Fruit fly (Drosophila melanogaster) whole organism, embryonic: ENCODE results near the gene Cfp1.

Source experiments
- CG10209 ChIP-seq: fragments of 200-800 bp; sonication (Bioruptor generic); optimal IDR thresholded peaks from 3 replicates; lab custom pipeline; 2017; ENCODE audit warnings: missing biosample characterization, mild to moderate bottlenecking, missing genetic modification characterization, missing genetic modification reagents
- CG11695 ChIP-seq: fragments of 200-800 bp; sonication (Bioruptor generic); IDR thresholded peaks from 3 replicates; pipeline ENCODE4 v1.3.6; 2022; ENCODE audit warnings: missing biosample characterization, missing genetic modification characterization
- CG12071 ChIP-seq: fragments of 200-800 bp; sonication (Bioruptor generic); optimal IDR thresholded peaks from 3 replicates; lab custom pipeline; 2018; ENCODE audit warnings: missing biosample characterization, mild to moderate bottlenecking, missing genetic modification characterization
- CG13624 ChIP-seq: fragments of 200-800 bp; sonication (Bioruptor generic); optimal IDR thresholded peaks from 2 replicates; lab custom pipeline; 2016; ENCODE audit warnings: missing biosample characterization, missing genetic modification characterization
- CG14050 ChIP-seq: fragments of 200-800 bp; sonication (Bioruptor generic); IDR thresholded peaks from 3 replicates; pipeline ENCODE4 v1.3.6; 2022; ENCODE audit warnings: missing biosample characterization, missing genetic modification characterization
- CG14710 ChIP-seq: fragments of 200-800 bp; sonication (Bioruptor generic); optimal IDR thresholded peaks from 3 replicates; lab custom pipeline; 2019; ENCODE audit warnings: missing biosample characterization, mild to moderate bottlenecking, missing genetic modification characterization, moderate library complexity
- CG15601 ChIP-seq: fragments of 200-800 bp; sonication (Bioruptor generic); optimal IDR thresholded peaks from 3 replicates; lab custom pipeline; 2019; ENCODE audit warnings: missing biosample characterization, mild to moderate bottlenecking, missing genetic modification characterization, moderate library complexity
- CG17328 ChIP-seq: fragments of 200-800 bp; sonication (Bioruptor generic); IDR thresholded peaks from 2 replicates; pipeline ENCODE4 v1.3.6; 2022; ENCODE audit warnings: missing biosample characterization, missing genetic modification characterization
- CG17385 ChIP-seq: fragments of 200-800 bp; sonication (Bioruptor generic); optimal IDR thresholded peaks from 3 replicates; lab custom pipeline; 2018; ENCODE audit warnings: missing biosample characterization, mild to moderate bottlenecking, missing genetic modification characterization
- CG17802 ChIP-seq: fragments of 200-800 bp; sonication (Bioruptor generic); optimal IDR thresholded peaks from 2 replicates; lab custom pipeline; 2018; ENCODE audit warnings: missing biosample characterization, mild to moderate bottlenecking, missing genetic modification characterization, moderate library complexity
- CG17829 ChIP-seq: fragments of 200-800 bp; optimal IDR thresholded peaks from 2 replicates; lab custom pipeline; 2019; ENCODE audit warnings: missing biosample characterization, mild to moderate bottlenecking, missing genetic modification characterization, moderate library complexity
- CG2116 ChIP-seq: fragments of 200-800 bp; sonication (Bioruptor generic); optimal IDR thresholded peaks from 3 replicates; lab custom pipeline; 2018; ENCODE audit warnings: missing biosample characterization, mild to moderate bottlenecking, missing genetic modification characterization
- CG2120 ChIP-seq: fragments of 200-800 bp; sonication (Bioruptor generic); optimal IDR thresholded peaks from 3 replicates; lab custom pipeline; 2016; ENCODE audit warnings: missing biosample characterization, missing genetic modification characterization
- CG2889 ChIP-seq: fragments of 200-800 bp; sonication (Bioruptor generic); IDR thresholded peaks from 3 replicates; pipeline ENCODE4 v1.3.6; 2022; ENCODE audit warnings: missing biosample characterization, missing genetic modification characterization
- CG3065 ChIP-seq: fragments of 200-800 bp; sonication (Bioruptor generic); optimal IDR thresholded peaks from 2 replicates; lab custom pipeline; 2016; ENCODE audit warnings: missing biosample characterization, missing genetic modification characterization
- CG3847 ChIP-seq: fragments of 200-800 bp; sonication (Bioruptor generic); IDR thresholded peaks from 2 replicates; pipeline ENCODE4 v1.3.6; 2022; ENCODE audit warnings: missing biosample characterization, missing genetic modification characterization
- CG4328 ChIP-seq: fragments of 200-800 bp; sonication (Bioruptor generic); optimal IDR thresholded peaks from 3 replicates; lab custom pipeline; 2017; ENCODE audit warnings: missing biosample characterization, missing genetic modification reagents, missing genetic modification characterization
- CG4617 ChIP-seq: fragments of 200-800 bp; sonication (Bioruptor generic); optimal IDR thresholded peaks from 3 replicates; lab custom pipeline; 2016; ENCODE audit warnings: missing biosample characterization, missing genetic modification characterization, borderline replicate concordance
- CG4730 ChIP-seq: fragments of 200-800 bp; sonication (Bioruptor generic); IDR thresholded peaks from 2 replicates; pipeline ENCODE4 v1.3.6; 2022; ENCODE audit warnings: missing biosample characterization, missing genetic modification characterization
- CG9817 ChIP-seq: fragments of 200-800 bp; sonication (Bioruptor generic); optimal IDR thresholded peaks from 2 replicates; lab custom pipeline; 2018; ENCODE audit warnings: missing biosample characterization, mild to moderate bottlenecking, missing genetic modification characterization, moderate library complexity
- CkIIα-i1 ChIP-seq: fragments of 200-800 bp; sonication (Bioruptor generic); IDR thresholded peaks from 2 replicates; pipeline ENCODE4 v1.3.6; 2022; ENCODE audit warnings: missing biosample characterization, missing genetic modification characterization
- Dek ChIP-seq: fragments of 200-800 bp; sonication (Bioruptor generic); optimal IDR thresholded peaks from 3 replicates; lab custom pipeline; 2019; ENCODE audit warnings: missing biosample characterization, mild to moderate bottlenecking, missing genetic modification characterization, moderate library complexity
- Ets97D ChIP-seq: fragments of 200-800 bp; sonication (Bioruptor generic); optimal IDR thresholded peaks from 3 replicates; lab custom pipeline; 2016; ENCODE audit warnings: missing biosample characterization, missing genetic modification characterization
- Fer2 ChIP-seq: fragments of 200-800 bp; sonication (Bioruptor generic); optimal IDR thresholded peaks from 2 replicates; lab custom pipeline; 2018; ENCODE audit warnings: missing biosample characterization, mild to moderate bottlenecking, missing genetic modification characterization, moderate library complexity
- GATAe ChIP-seq: fragments of 200-800 bp; sonication (Bioruptor generic); conservative IDR thresholded peaks from 2 replicates; pipeline ENCODE4 v1.3.6; 2022; ENCODE audit warnings: missing biosample characterization, missing genetic modification characterization
- Gsc ChIP-seq: fragments of 200-800 bp; sonication (Bioruptor generic); IDR thresholded peaks from 2 replicates; pipeline ENCODE4 v1.3.6; 2022; ENCODE audit warnings: missing biosample characterization, missing genetic modification characterization
- HHEX ChIP-seq: fragments of 200-800 bp; sonication (Bioruptor generic); optimal IDR thresholded peaks from 3 replicates; lab custom pipeline; 2017; ENCODE audit warnings: missing biosample characterization, mild to moderate bottlenecking, missing genetic modification characterization, missing genetic modification reagents
- Hr3 ChIP-seq: fragments of 200-800 bp; sonication (Bioruptor generic); optimal IDR thresholded peaks from 3 replicates; lab custom pipeline; 2016; ENCODE audit warnings: missing biosample characterization, missing genetic modification characterization
- Lpt ChIP-seq: fragments of >200 bp; optimal IDR thresholded peaks from 2 replicates; lab custom pipeline; 2018; ENCODE audit warnings: missing biosample characterization, missing genetic modification characterization
- MESR4 ChIP-seq: fragments of 200-800 bp; sonication (Bioruptor generic); optimal IDR thresholded peaks from 2 replicates; lab custom pipeline; 2018; ENCODE audit warnings: missing biosample characterization, mild to moderate bottlenecking, missing genetic modification characterization, moderate library complexity
- Max ChIP-seq: fragments of 200-800 bp; sonication (Bioruptor generic); optimal IDR thresholded peaks from 2 replicates; lab custom pipeline; 2016; ENCODE audit warnings: missing biosample characterization, mild to moderate bottlenecking, missing genetic modification characterization
- Tbp ChIP-seq: fragments of >200 bp; optimal IDR thresholded peaks from 2 replicates; lab custom pipeline; 2018; ENCODE audit warnings: missing biosample characterization, missing genetic modification characterization
- YL-1 ChIP-seq: fragments of 200-800 bp; sonication (Bioruptor generic); optimal IDR thresholded peaks from 3 replicates; lab custom pipeline; 2017; ENCODE audit warnings: missing biosample characterization, mild to moderate bottlenecking, missing genetic modification characterization
- ato ChIP-seq: fragments of 200-800 bp; sonication (Bioruptor generic); IDR thresholded peaks from 2 replicates; pipeline ENCODE4 v1.3.6; 2022; ENCODE audit warnings: missing biosample characterization, missing genetic modification characterization; ENCODE audit not compliant: partially characterized antibody
- br ChIP-seq: fragments of >200 bp; optimal IDR thresholded peaks from 2 replicates; lab custom pipeline; 2017
- chinmo ChIP-seq: fragments of 200-800 bp; sonication (Bioruptor generic); IDR thresholded peaks from 4 replicates; pipeline ENCODE4 v1.3.6; 2022; ENCODE audit warnings: missing biosample characterization, missing genetic modification characterization; ENCODE audit not compliant: partially characterized antibody
- ewg ChIP-seq: fragments of 200-800 bp; sonication (Bioruptor generic); optimal IDR thresholded peaks from 3 replicates; lab custom pipeline; 2017; ENCODE audit warnings: mild to moderate bottlenecking, missing biosample characterization, missing genetic modification reagents, missing genetic modification characterization
- fd102C ChIP-seq: fragments of 200-800 bp; sonication (Bioruptor generic); optimal IDR thresholded peaks from 2 replicates; lab custom pipeline; 2018; ENCODE audit warnings: missing biosample characterization, mild to moderate bottlenecking, missing genetic modification characterization, moderate library complexity
- fu2 ChIP-seq: fragments of 200-800 bp; sonication (Bioruptor generic); optimal IDR thresholded peaks from 2 replicates; lab custom pipeline; 2016; ENCODE audit warnings: missing biosample characterization, missing genetic modification characterization
- gem ChIP-seq: fragments of 200-800 bp; sonication (Bioruptor generic); optimal IDR thresholded peaks from 2 replicates; lab custom pipeline; 2019; ENCODE audit warnings: missing biosample characterization, mild to moderate bottlenecking, missing genetic modification characterization, moderate library complexity
- grau ChIP-seq: fragments of 200-800 bp; optimal IDR thresholded peaks from 3 replicates; lab custom pipeline; 2019; ENCODE audit warnings: missing biosample characterization, mild to moderate bottlenecking, missing genetic modification characterization, moderate library complexity
- gt ChIP-seq: fragments of 200-800 bp; sonication (Bioruptor generic); IDR thresholded peaks from 2 replicates; pipeline ENCODE4 v1.3.6; 2022; ENCODE audit warnings: missing biosample characterization, missing genetic modification characterization
- jumu ChIP-seq: fragments of 200-800 bp; sonication (Bioruptor generic); optimal IDR thresholded peaks from 3 replicates; lab custom pipeline; 2016; ENCODE audit warnings: missing biosample characterization, missing genetic modification characterization
- lbe ChIP-seq: fragments of 200-800 bp; sonication (Bioruptor generic); optimal IDR thresholded peaks from 2 replicates; lab custom pipeline; 2016; ENCODE audit warnings: missing biosample characterization, mild to moderate bottlenecking, missing genetic modification characterization
- luna ChIP-seq: fragments of 200-800 bp; sonication (Bioruptor generic); optimal IDR thresholded peaks from 2 replicates; lab custom pipeline; 2016; ENCODE audit warnings: missing biosample characterization, missing genetic modification characterization
- psq ChIP-seq: fragments of 200-800 bp; sonication (Bioruptor generic); optimal IDR thresholded peaks from 2 replicates; lab custom pipeline; 2017; ENCODE audit warnings: missing biosample characterization, missing genetic modification characterization
- run ChIP-seq: fragments of 200-800 bp; sonication (Bioruptor generic); optimal IDR thresholded peaks from 3 replicates; lab custom pipeline; 2018; ENCODE audit warnings: missing biosample characterization, mild to moderate bottlenecking, missing genetic modification characterization
- salm ChIP-seq: fragments of 200-800 bp; sonication (Bioruptor generic); optimal IDR thresholded peaks from 2 replicates; lab custom pipeline; 2018; ENCODE audit warnings: missing biosample characterization, mild to moderate bottlenecking, missing genetic modification characterization
- sd ChIP-seq: fragments of 200-800 bp; sonication (Bioruptor generic); optimal IDR thresholded peaks from 3 replicates; lab custom pipeline; 2018; ENCODE audit warnings: missing biosample characterization, mild to moderate bottlenecking, missing genetic modification characterization, moderate library complexity
- toy ChIP-seq: fragments of 200-800 bp; sonication (Bioruptor generic); IDR thresholded peaks from 2 replicates; pipeline ENCODE4 v1.3.6; 2022; ENCODE audit warnings: missing biosample characterization, missing genetic modification characterization
- trh ChIP-seq: fragments of 200-800 bp; sonication (Bioruptor generic); optimal IDR thresholded peaks from 2 replicates; lab custom pipeline; 2016; ENCODE audit warnings: missing biosample characterization, missing genetic modification characterization
- ttk ChIP-seq: fragments of 200-800 bp; sonication (Bioruptor generic); IDR thresholded peaks from 2 replicates; pipeline ENCODE4 v2.1.2; 2022; ENCODE audit warnings: missing biosample characterization, missing genetic modification characterization
- yki ChIP-seq: fragments of >200 bp; optimal IDR thresholded peaks from 3 replicates; lab custom pipeline; 2018

Cfp1 gene

dm6 chrX:9295518-9295917 is 22.8 kb upstream of the Cfp1 start (continued):
- TF ChIP-seq Hr3 (GFP tag; lab: Kevin White, UChicago) (no peak), CG4328 (GFP tag; lab: Kevin White, UChicago) (no peak), ttk (GFP tag; lab: Robert Waterston, UW) (no peak), CG10209 (GFP tag; lab: Kevin White, UChicago) (no peak), Fer2 (tag; lab: Kevin White, UChicago) (no peak), CG2889 (GFP tag; lab: Robert Waterston, UW) (no peak), CG17385 (GFP tag; lab: Kevin White, UChicago) (no peak), Dek (no peak), jumu (no peak), Max (GFP tag; lab: Kevin White, UChicago) (no peak), YL-1 (no peak), CG2116 (no peak), CG14710 (peak; percentile 35), Gsc (GFP tag; lab: Robert Waterston, UW) (no peak), GATAe (GFP tag; lab: Robert Waterston, UW) (no peak), run (tag; lab: Kevin White, UChicago) (no peak), sd (tag; lab: Kevin White, UChicago) (no peak), yki (lab: Kevin White, UChicago) (no peak), CG4730 (GFP tag; lab: Robert Waterston, UW) (0 out of 2 replicates have a peak, but pooled peaks have one; percentile 26), CG12071 (GFP tag; lab: Kevin White, UChicago) (no peak), CG17328 (peak; percentile 56; the same call in 1 of the 2 replicates), toy (GFP tag; lab: Robert Waterston, UW) (no peak), CG15601 (tag; lab: Kevin White, UChicago) (peak; percentile 36), psq (no peak), MESR4 (GFP tag; lab: Kevin White, UChicago) (no peak), CG2120 (no peak), fd102C (GFP tag; lab: Kevin White, UChicago) (no peak), CG17829 (tag; lab: Kevin White, UChicago) (peak; percentile 15), fu2 (GFP tag; lab: Kevin White, UChicago) (no peak), chinmo (GFP tag; lab: Robert Waterston, UW) (no peak), gem (tag; lab: Kevin White, UChicago) (no peak), CG17802 (no peak), grau (tag; lab: Kevin White, UChicago) (no peak), luna (GFP tag; lab: Kevin White, UChicago) (no peak), CG3065 (no peak), salm (tag; lab: Kevin White, UChicago) (no peak), CG13624 (GFP tag; lab: Kevin White, UChicago) (no peak), HHEX (GFP tag; lab: Kevin White, UChicago) (no peak), Tbp (GFP tag; lab: Kevin White, UChicago) (no peak), CG3847 (no peak), Ets97D (GFP tag; lab: Kevin White, UChicago) (no peak), CG11695 (GFP tag; lab: Robert Waterston, UW) (no peak), CG4617 (GFP tag; lab: Kevin White, UChicago) (no peak), lbe (GFP tag; lab: Kevin White, UChicago) (no peak), br (no peak), gt (GFP tag; lab: Robert Waterston, UW) (no peak), ato (GFP tag; lab: Robert Waterston, UW) (no peak), Lpt (GFP tag; lab: Kevin White, UChicago) (no peak), CkIIα-i1 (GFP tag; lab: Robert Waterston, UW) (no peak), CG14050 (GFP tag; lab: Robert Waterston, UW) (no peak), trh (GFP tag; lab: Kevin White, UChicago) (no peak), CG9817 (tag; lab: Kevin White, UChicago) (no peak), ewg (no peak)
